Worm (Caenorhabditis elegans): ENCODE data around the gene col-127.

- TF ChIP-seq ceh-14 (tag; optimal IDR thresholded peaks at IDR 0.05) = no peak
- no peak for TF ChIP-seq elt-2 (tag; optimal IDR thresholded peaks at IDR 0.05)
- TF ChIP-seq syd-9 (tag; optimal IDR thresholded peaks at IDR 0.05) = no peak
- no peak for TF ChIP-seq pat-9 (tag; optimal IDR thresholded peaks at IDR 0.05)
- TF ChIP-seq ama-1 (optimal IDR thresholded peaks at IDR 0.05) = no peak
- no peak for TF ChIP-seq F13H6.1 (tag; optimal IDR thresholded peaks at IDR 0.05)
- no peak for TF ChIP-seq hlh-13 (GFP tag; optimal IDR thresholded peaks at IDR 0.05)
- no peak for TF ChIP-seq lin-11 (tag; optimal IDR thresholded peaks at IDR 0.05)
- no peak for TF ChIP-seq dmd-4 (tag; optimal IDR thresholded peaks at IDR 0.05; ENCODE audit: borderline replicate concordance)
- TF ChIP-seq hlh-6 (tag; optimal IDR thresholded peaks at IDR 0.05) = no peak
- no peak for TF ChIP-seq pha-2 (tag; optimal IDR thresholded peaks at IDR 0.05)
- no peak for TF ChIP-seq elt-4 (tag; optimal IDR thresholded peaks at IDR 0.05)
Observed at ce11 chrIV:11313880-11314279, 47.9 kb upstream of the col-127 start, which contains the start of gene dnj-2.
